Fruit fly (Drosophila melanogaster) whole organism, embryonic: ENCODE results near the gene Spn28Db.

Source experiments
- ATbp ChIP-seq: fragments of 200-800 bp; sonication (Bioruptor generic); optimal IDR thresholded peaks from 2 replicates; lab custom pipeline; 2017; ENCODE audit warnings: missing biosample characterization, mild to moderate bottlenecking, missing genetic modification characterization, missing genetic modification reagents
- BtbVII ChIP-seq: fragments of 200-800 bp; sonication (Bioruptor generic); optimal IDR thresholded peaks from 3 replicates; lab custom pipeline; 2017; ENCODE audit warnings: missing biosample characterization, mild to moderate bottlenecking, missing genetic modification characterization
- CG10543 ChIP-seq: fragments of 200-800 bp; sonication (Bioruptor generic); optimal IDR thresholded peaks from 3 replicates; lab custom pipeline; 2017; ENCODE audit warnings: missing biosample characterization, mild to moderate bottlenecking, missing genetic modification characterization, moderate library complexity
- CG10654 ChIP-seq: fragments of 200-800 bp; sonication (Bioruptor generic); optimal IDR thresholded peaks from 2 replicates; lab custom pipeline; 2016; ENCODE audit warnings: missing biosample characterization, missing genetic modification characterization
- CG10979 ChIP-seq: fragments of 200-800 bp; sonication (Bioruptor generic); optimal IDR thresholded peaks from 2 replicates; lab custom pipeline; 2018; ENCODE audit warnings: missing biosample characterization, mild to moderate bottlenecking, missing genetic modification characterization, moderate library complexity
- CG12236 ChIP-seq: fragments of 200-800 bp; sonication (Bioruptor generic); optimal IDR thresholded peaks from 2 replicates; lab custom pipeline; 2016; ENCODE audit warnings: missing biosample characterization, missing genetic modification characterization
- CG12391 ChIP-seq: fragments of 200-800 bp; sonication (Bioruptor generic); optimal IDR thresholded peaks from 3 replicates; lab custom pipeline; 2018; ENCODE audit warnings: missing biosample characterization, mild to moderate bottlenecking, missing genetic modification characterization, moderate library complexity
- CG12659 ChIP-seq: fragments of 200-800 bp; sonication (Bioruptor generic); optimal IDR thresholded peaks from 3 replicates; lab custom pipeline; 2017; ENCODE audit warnings: mild to moderate bottlenecking, missing biosample characterization, missing genetic modification reagents, missing genetic modification characterization
- CG15479 ChIP-seq: fragments of 200-800 bp; sonication (Bioruptor generic); optimal IDR thresholded peaks from 3 replicates; lab custom pipeline; 2019; ENCODE audit warnings: missing biosample characterization, mild to moderate bottlenecking, missing genetic modification characterization, moderate library complexity
- CG15696 ChIP-seq: fragments of 200-800 bp; sonication (Bioruptor generic); optimal IDR thresholded peaks from 2 replicates; lab custom pipeline; 2019; ENCODE audit warnings: missing biosample characterization, mild to moderate bottlenecking, missing genetic modification characterization, moderate library complexity
- CG1603 ChIP-seq: fragments of 200-800 bp; sonication (Bioruptor generic); optimal IDR thresholded peaks from 2 replicates; lab custom pipeline; 2019; ENCODE audit warnings: missing biosample characterization, mild to moderate bottlenecking, missing genetic modification characterization, moderate library complexity
- CG18262 ChIP-seq: fragments of 200-800 bp; optimal IDR thresholded peaks from 3 replicates; lab custom pipeline; 2019; ENCODE audit warnings: missing biosample characterization, mild to moderate bottlenecking, missing genetic modification characterization, moderate library complexity
- CG31388 ChIP-seq: fragments of 200-800 bp; sonication (Bioruptor generic); optimal IDR thresholded peaks from 2 replicates; lab custom pipeline; 2016; ENCODE audit warnings: missing biosample characterization, missing genetic modification characterization
- CG31441 ChIP-seq: fragments of 200-800 bp; sonication (Bioruptor generic); IDR thresholded peaks from 2 replicates; pipeline ENCODE4 v1.3.6; 2022; ENCODE audit warnings: missing biosample characterization, missing genetic modification characterization
- CG32772 ChIP-seq: fragments of 200-800 bp; sonication (Bioruptor generic); IDR thresholded peaks from 2 replicates; pipeline ENCODE4 v1.3.6; 2022; ENCODE audit warnings: missing biosample characterization, missing genetic modification characterization
- CG42726 ChIP-seq: fragments of 200-800 bp; sonication (Bioruptor generic); IDR thresholded peaks from 2 replicates; pipeline ENCODE4 v1.3.6; 2022; ENCODE audit warnings: missing biosample characterization, missing genetic modification characterization; ENCODE audit not compliant: partially characterized antibody
- CG4617 ChIP-seq: fragments of 200-800 bp; sonication (Bioruptor generic); optimal IDR thresholded peaks from 3 replicates; lab custom pipeline; 2016; ENCODE audit warnings: missing biosample characterization, missing genetic modification characterization, borderline replicate concordance
- CG5180 ChIP-seq: fragments of 200-800 bp; sonication (Bioruptor generic); optimal IDR thresholded peaks from 3 replicates; lab custom pipeline; 2017; ENCODE audit warnings: missing biosample characterization, missing genetic modification characterization, mild to moderate bottlenecking, moderate library complexity, missing genetic modification reagents
- CHES-1-like ChIP-seq: fragments of 200-800 bp; sonication (Bioruptor generic); optimal IDR thresholded peaks from 2 replicates; lab custom pipeline; 2016; ENCODE audit warnings: missing biosample characterization, missing genetic modification characterization
- Chrac-16 ChIP-seq: fragments of 200-800 bp; sonication (Bioruptor generic); optimal IDR thresholded peaks from 3 replicates; lab custom pipeline; 2016; ENCODE audit warnings: missing biosample characterization, missing genetic modification characterization
- CrebB ChIP-seq: fragments of 200-800 bp; sonication (Bioruptor generic); optimal IDR thresholded peaks from 3 replicates; lab custom pipeline; 2018; ENCODE audit warnings: missing biosample characterization, mild to moderate bottlenecking, missing genetic modification characterization
- Dad ChIP-seq: fragments of 200-800 bp; sonication (Bioruptor generic); optimal IDR thresholded peaks from 3 replicates; lab custom pipeline; 2016; ENCODE audit warnings: missing biosample characterization, missing genetic modification characterization
- Dll ChIP-seq: fragments of 200-800 bp; sonication (Bioruptor generic); IDR thresholded peaks from 4 replicates; pipeline ENCODE4 v1.3.6; 2022; ENCODE audit warnings: missing biosample characterization, missing genetic modification characterization; ENCODE audit not compliant: partially characterized antibody
- Fer1 ChIP-seq: fragments of 200-800 bp; sonication (Bioruptor generic); optimal IDR thresholded peaks from 2 replicates; lab custom pipeline; 2017; ENCODE audit warnings: missing biosample characterization, mild to moderate bottlenecking, missing genetic modification characterization
- Fer3 ChIP-seq: fragments of 200-800 bp; sonication (Bioruptor generic); optimal IDR thresholded peaks from 2 replicates; lab custom pipeline; 2018; ENCODE audit warnings: missing biosample characterization, mild to moderate bottlenecking, missing genetic modification characterization, moderate library complexity
- Gug ChIP-seq: fragments of 200-800 bp; sonication (Bioruptor generic); IDR thresholded peaks from 4 replicates; pipeline ENCODE4 v1.3.6; 2022; ENCODE audit warnings: missing biosample characterization, missing genetic modification characterization
- HmgZ ChIP-seq: fragments of 200-800 bp; sonication (Bioruptor generic); optimal IDR thresholded peaks from 2 replicates; lab custom pipeline; 2018; ENCODE audit warnings: missing biosample characterization, mild to moderate bottlenecking, missing genetic modification characterization
- Lpt ChIP-seq: fragments of >200 bp; optimal IDR thresholded peaks from 2 replicates; lab custom pipeline; 2018; ENCODE audit warnings: missing biosample characterization, missing genetic modification characterization
- Meics ChIP-seq: fragments of 200-800 bp; sonication (Bioruptor generic); optimal IDR thresholded peaks from 2 replicates; lab custom pipeline; 2017; ENCODE audit warnings: missing biosample characterization, mild to moderate bottlenecking, missing genetic modification characterization
- Neu2 ChIP-seq: fragments of 200-800 bp; sonication (Bioruptor generic); optimal IDR thresholded peaks from 3 replicates; lab custom pipeline; 2016; ENCODE audit warnings: missing biosample characterization, missing genetic modification characterization, borderline replicate concordance
- Ravus ChIP-seq: fragments of 200-800 bp; sonication (Bioruptor generic); IDR thresholded peaks from 2 replicates; pipeline ENCODE4 v1.3.6; 2022; ENCODE audit warnings: missing biosample characterization, missing genetic modification characterization
- Stat92E ChIP-seq, 3 experiments: fragments of >200 bp in 2 of 3; fragments of 200-800 bp in 1 of 3; sonication (Bioruptor generic) in 1 of 3; optimal IDR thresholded peaks; 2 replicates each; lab custom pipeline; 2017 to 2019; ENCODE audit warnings: missing biosample characterization in 3 of 3, missing genetic modification characterization in 3 of 3, mild to moderate bottlenecking in 1 of 3, moderate library complexity in 1 of 3
- abd-A ChIP-seq: fragments of 200-800 bp; sonication (Bioruptor generic); optimal IDR thresholded peaks from 3 replicates; lab custom pipeline; 2019; ENCODE audit warnings: missing biosample characterization, mild to moderate bottlenecking, missing genetic modification characterization, moderate library complexity
- ac ChIP-seq: fragments of 200-800 bp; sonication (Bioruptor generic); optimal IDR thresholded peaks from 3 replicates; lab custom pipeline; 2017; ENCODE audit warnings: missing biosample characterization, mild to moderate bottlenecking, missing genetic modification characterization
- amos ChIP-seq: fragments of 200-800 bp; sonication (Bioruptor generic); IDR thresholded peaks from 2 replicates; pipeline ENCODE4 v1.3.6; 2022; ENCODE audit warnings: missing biosample characterization, missing genetic modification characterization; ENCODE audit not compliant: partially characterized antibody
- ash1 ChIP-seq: fragments of 200-800 bp; sonication (Bioruptor generic); optimal IDR thresholded peaks from 2 replicates; lab custom pipeline; 2018; ENCODE audit warnings: missing biosample characterization, mild to moderate bottlenecking, missing genetic modification characterization
- bowl ChIP-seq: fragments of 200-800 bp; sonication (Bioruptor generic); IDR thresholded peaks from 2 replicates; pipeline ENCODE4 v1.3.6; 2022; ENCODE audit warnings: missing biosample characterization, missing genetic modification characterization
- corto ChIP-seq: fragments of 200-800 bp; sonication (Bioruptor generic); optimal IDR thresholded peaks from 2 replicates; lab custom pipeline; 2016; ENCODE audit warnings: missing biosample characterization, mild to moderate bottlenecking, missing genetic modification characterization, moderate library complexity
- dmrt99B ChIP-seq: fragments of 200-800 bp; sonication (Bioruptor generic); optimal IDR thresholded peaks from 2 replicates; lab custom pipeline; 2018; ENCODE audit warnings: missing biosample characterization, mild to moderate bottlenecking, missing genetic modification characterization, moderate library complexity
- dpn ChIP-seq, 2 experiments: fragments of 200-800 bp; sonication (Bioruptor generic); optimal IDR thresholded peaks; 3 replicates each; lab custom pipeline; 2016; ENCODE audit warnings: missing biosample characterization in 2 of 2, missing genetic modification characterization in 2 of 2
- ewg ChIP-seq: fragments of 200-800 bp; sonication (Bioruptor generic); optimal IDR thresholded peaks from 3 replicates; lab custom pipeline; 2017; ENCODE audit warnings: mild to moderate bottlenecking, missing biosample characterization, missing genetic modification reagents, missing genetic modification characterization
- gcm2 ChIP-seq: fragments of 200-800 bp; sonication (Bioruptor generic); optimal IDR thresholded peaks from 2 replicates; lab custom pipeline; 2016; ENCODE audit warnings: missing biosample characterization, missing genetic modification characterization
- rib ChIP-seq: fragments of 200-800 bp; sonication (Bioruptor generic); IDR thresholded peaks from 2 replicates; pipeline ENCODE4 v1.3.6; 2022; ENCODE audit warnings: missing biosample characterization, missing genetic modification characterization
- sc ChIP-seq, 3 experiments: fragments of >200 bp in 2 of 3; fragments of 200-800 bp in 1 of 3; sonication (Bioruptor generic) in 1 of 3; optimal IDR thresholded peaks; 2 replicates in 2 of 3; 3 replicates in 1 of 3; lab custom pipeline; 2017; ENCODE audit warnings: mild to moderate bottlenecking in 1 of 3, missing biosample characterization in 1 of 3, missing genetic modification characterization in 1 of 3, missing genetic modification reagents in 1 of 3
- schlank ChIP-seq: fragments of 200-800 bp; sonication (Bioruptor generic); optimal IDR thresholded peaks from 2 replicates; lab custom pipeline; 2018; ENCODE audit warnings: missing biosample characterization, mild to moderate bottlenecking, missing genetic modification characterization
- stwl ChIP-seq: fragments of 200-800 bp; sonication (Bioruptor generic); optimal IDR thresholded peaks from 3 replicates; lab custom pipeline; 2018; ENCODE audit warnings: missing biosample characterization, mild to moderate bottlenecking, missing genetic modification characterization, moderate library complexity
- unc-4 ChIP-seq: fragments of 200-800 bp; sonication (Bioruptor generic); IDR thresholded peaks from 2 replicates; pipeline ENCODE4 v1.3.6; 2022; ENCODE audit warnings: missing biosample characterization, missing genetic modification characterization; ENCODE audit not compliant: partially characterized antibody
- vnd ChIP-seq: fragments of 200-800 bp; sonication (Bioruptor generic); IDR thresholded peaks from 3 replicates; pipeline ENCODE4 v1.3.6; 2022; ENCODE audit warnings: missing biosample characterization, missing genetic modification characterization; ENCODE audit not compliant: partially characterized antibody
- wor ChIP-seq: fragments of 200-800 bp; sonication (Bioruptor generic); IDR thresholded peaks from 2 replicates; pipeline ENCODE4 v1.3.6; 2022; ENCODE audit warnings: missing biosample characterization, missing genetic modification characterization

The Spn28Db gene

dm6 chr2L:7885271-7885670 is 5.2 kb downstream of the Spn28Db start, which contains the start of the genes SmE and CG34132 (continued):
- no peak for TF ChIP-seq abd-A (tag; lab: Kevin White, UChicago)
- no peak for TF ChIP-seq rib (GFP tag; lab: Robert Waterston, UW)
- TF ChIP-seq Fer3: no peak
- TF ChIP-seq ash1 (GFP tag; lab: Kevin White, UChicago): no peak
- TF ChIP-seq Chrac-16 (GFP tag; lab: Kevin White, UChicago): no peak
- TF ChIP-seq corto: no peak
- peak in 1 of 2 experiments; percentile 3 for TF ChIP-seq dpn (GFP tag; optimal IDR thresholded peaks at IDR 0.05; lab: Kevin White, UChicago)
- peak; percentile 59 for TF ChIP-seq stwl (tag; lab: Kevin White, UChicago)
- no peak for TF ChIP-seq ewg
- TF ChIP-seq CrebB (tag; lab: Kevin White, UChicago): no peak
- no peak for TF ChIP-seq CG32772
- TF ChIP-seq Stat92E (GFP tag; optimal IDR thresholded peaks at IDR 0.05; lab: Kevin White, UChicago): no peak
- TF ChIP-seq ac (GFP tag; lab: Kevin White, UChicago): no peak
- peak; percentile 92 for TF ChIP-seq unc-4 (GFP tag; lab: Robert Waterston, UW)
- peak; percentile 26 for TF ChIP-seq CG4617
- TF ChIP-seq gcm2 (GFP tag; lab: Kevin White, UChicago): no peak
- TF ChIP-seq CG15696 (tag; lab: Kevin White, UChicago): no peak
- TF ChIP-seq Lpt (GFP tag; lab: Kevin White, UChicago): no peak
- no peak for TF ChIP-seq CG5180 (GFP tag; lab: Kevin White, UChicago)
- no peak for TF ChIP-seq CG12236 (GFP tag; lab: Kevin White, UChicago)
- TF ChIP-seq ATbp (GFP tag; lab: Kevin White, UChicago): no peak
- peak; percentile 37 for TF ChIP-seq CG12659 (GFP tag; lab: Kevin White, UChicago)
- no peak for TF ChIP-seq bowl
- no peak for TF ChIP-seq Dad (GFP tag; lab: Kevin White, UChicago)
- no peak for TF ChIP-seq dmrt99B (tag; lab: Kevin White, UChicago)
- TF ChIP-seq CG10654 (GFP tag; lab: Kevin White, UChicago): no peak
- no peak for TF ChIP-seq Neu2 (GFP tag; lab: Kevin White, UChicago)
- TF ChIP-seq wor: no peak
- TF ChIP-seq BtbVII (GFP tag; lab: Kevin White, UChicago): no peak
- peak; percentile 87 for TF ChIP-seq Dll (GFP tag; lab: Robert Waterston, UW)
- no peak for TF ChIP-seq Meics
- peak; percentile 99 for TF ChIP-seq CG42726 (GFP tag; lab: Robert Waterston, UW)
- TF ChIP-seq CG31441 (GFP tag; lab: Robert Waterston, UW): no peak
- peak; percentile 95 for TF ChIP-seq vnd (GFP tag; lab: Robert Waterston, UW)
- no peak for TF ChIP-seq sc (optimal IDR thresholded peaks at IDR 0.05; lab: Kevin White, UChicago)
- no peak for TF ChIP-seq sc (GFP tag; optimal IDR thresholded peaks at IDR 0.05; lab: Kevin White, UChicago)
- TF ChIP-seq Ravus (GFP tag; lab: Robert Waterston, UW): no peak
- no peak for TF ChIP-seq CG10979 (tag; lab: Kevin White, UChicago)
- no peak for TF ChIP-seq CG31388 (GFP tag; lab: Kevin White, UChicago)
- TF ChIP-seq Fer1: no peak
- TF ChIP-seq CG1603: peak; percentile 47
- peak; percentile 37 for TF ChIP-seq CHES-1-like (GFP tag; lab: Kevin White, UChicago)
- TF ChIP-seq CG12391 (tag; lab: Kevin White, UChicago): no peak
- no peak for TF ChIP-seq CG18262 (tag; lab: Kevin White, UChicago)
- no peak for TF ChIP-seq CG15479
- TF ChIP-seq HmgZ (tag; lab: Kevin White, UChicago): peak; percentile 53
- peak; percentile 98 for TF ChIP-seq amos (GFP tag; lab: Robert Waterston, UW)
- TF ChIP-seq schlank (tag; lab: Kevin White, UChicago): no peak
- TF ChIP-seq CG10543: no peak
- no peak; the same call in 3 of the 4 replicates for TF ChIP-seq Gug (GFP tag; lab: Robert Waterston, UW)
